Worm (Caenorhabditis elegans) whole organism, young adult: Measurements from ENCODE around the gene acl-12.

Source experiments
- B0019.2 ChIP-seq: fragments of 200-800 bp; sonication (Bioruptor generic); conservative IDR thresholded peaks from 2 replicates; pipeline ENCODE4 v1.3.6; 2022; ENCODE audit warnings: missing genetic modification reagents, missing genetic modification characterization, missing compliant biosample characterization
- B0035.1 ChIP-seq: sonication (generic microtip); optimal IDR thresholded peaks from 2 replicates; lab custom pipeline; 2016; ENCODE audit warnings: missing genetic modification characterization, mild to moderate bottlenecking, missing compliant biosample characterization, missing genotype, missing genetic modification reagents
- C06A6.2 ChIP-seq: fragments of 200-800 bp; sonication (Bioruptor generic); conservative IDR thresholded peaks from 2 replicates; pipeline ENCODE4 v1.3.6; 2022; ENCODE audit warnings: missing genetic modification characterization, missing compliant biosample characterization
- F22D6.2 ChIP-seq: sonication (generic microtip); optimal IDR thresholded peaks from 2 replicates; lab custom pipeline; 2016; ENCODE audit warnings: mild to moderate bottlenecking, missing genetic modification characterization, missing compliant biosample characterization
- F23B12.7 ChIP-seq: sonication (generic microtip); optimal IDR thresholded peaks from 2 replicates; lab custom pipeline; 2017; ENCODE audit warnings: missing genetic modification characterization, mild to moderate bottlenecking, missing compliant biosample characterization, antibody characterized with exemption, moderate library complexity; ENCODE audit not compliant: insufficient read depth
- F57A8.1 ChIP-seq: fragments of 200-800 bp; sonication (Bioruptor generic); optimal IDR thresholded peaks from 2 replicates; lab custom pipeline; 2018; ENCODE audit warnings: mild to moderate bottlenecking, missing genetic modification characterization, moderate library complexity, missing compliant biosample characterization
- K12H6.12 ChIP-seq: fragments of 200-800 bp; sonication (Bioruptor generic); optimal IDR thresholded peaks from 2 replicates; lab custom pipeline; 2018; ENCODE audit warnings: mild to moderate bottlenecking, missing genetic modification characterization, missing compliant biosample characterization
- T07F8.4 ChIP-seq: sonication (generic microtip); optimal IDR thresholded peaks from 2 replicates; lab custom pipeline; 2016; ENCODE audit warnings: mild to moderate bottlenecking, missing genetic modification characterization, moderate library complexity, missing compliant biosample characterization
- Y53G8AR.9 ChIP-seq: fragments of 200-800 bp; sonication (Bioruptor generic); conservative IDR thresholded peaks from 2 replicates; pipeline ENCODE4 v1.3.6; 2022; ENCODE audit warnings: missing genetic modification reagents, missing genetic modification characterization, missing compliant biosample characterization
- Y67H2A.10 ChIP-seq: fragments of 200-800 bp; sonication (Bioruptor generic); conservative IDR thresholded peaks from 2 replicates; pipeline ENCODE4 v1.3.6; 2022; ENCODE audit warnings: missing genetic modification reagents, missing genetic modification characterization, missing compliant biosample characterization
- ZK185.1 ChIP-seq: sonication (generic microtip); optimal IDR thresholded peaks from 2 replicates; lab custom pipeline; 2016; ENCODE audit warnings: mild to moderate bottlenecking, missing genetic modification characterization, missing compliant biosample characterization; ENCODE audit not compliant: poor library complexity, severe bottlenecking
- ama-1 ChIP-seq, 3 experiments: fragments of 150-350 bp in 1 of 3; sonication (generic microtip) in 2 of 3; optimal IDR thresholded peaks; 2 replicates each; lab custom pipeline; 2014 to 2018; ENCODE audit warnings: missing biosample characterization in 2 of 3, missing genetic modification characterization in 2 of 3, missing genetic modification reagents in 2 of 3
- cebp-2 ChIP-seq: fragments of 200-800 bp; sonication (Bioruptor generic); IDR thresholded peaks from 2 replicates; pipeline ENCODE4 v1.3.6; 2022; ENCODE audit warnings: missing genetic modification characterization, missing compliant biosample characterization
- ceh-40 ChIP-seq: fragments of 200-800 bp; sonication (Bioruptor generic); IDR thresholded peaks from 2 replicates; pipeline ENCODE4 v1.3.6; 2022; ENCODE audit warnings: missing genetic modification characterization, missing compliant biosample characterization
- ceh-58 ChIP-seq: fragments of 200-800 bp; sonication (Bioruptor generic); IDR thresholded peaks from 2 replicates; pipeline ENCODE4 v1.3.6; 2022; ENCODE audit warnings: missing genetic modification characterization, missing compliant biosample characterization
- ceh-91 ChIP-seq: fragments of 200-800 bp; sonication (Bioruptor generic); IDR thresholded peaks from 2 replicates; pipeline ENCODE4 v1.3.6; 2022; ENCODE audit warnings: missing genetic modification reagents, missing genetic modification characterization, missing compliant biosample characterization
- dpff-1 ChIP-seq: sonication (generic microtip); optimal IDR thresholded peaks from 2 replicates; lab custom pipeline; 2017; ENCODE audit warnings: mild to moderate bottlenecking, missing genetic modification characterization, missing compliant biosample characterization
- dpl-1 ChIP-seq: fragments of 150-350 bp; optimal IDR thresholded peaks from 2 replicates; lab custom pipeline; 2014; ENCODE audit warnings: missing biosample characterization, missing genetic modification reagents, missing genetic modification characterization
- egl-18 ChIP-seq: fragments of 200-800 bp; sonication (Bioruptor generic); IDR thresholded peaks from 2 replicates; pipeline ENCODE4 v1.3.6; 2022; ENCODE audit warnings: missing genetic modification reagents, missing genetic modification characterization, missing compliant biosample characterization
- ets-4 ChIP-seq: fragments of 200-800 bp; sonication (Bioruptor generic); optimal IDR thresholded peaks from 2 replicates; lab custom pipeline; 2018; ENCODE audit warnings: mild to moderate bottlenecking, missing genetic modification characterization, missing compliant biosample characterization
- gei-17 ChIP-seq: fragments of 200-800 bp; sonication (Bioruptor generic); optimal IDR thresholded peaks from 2 replicates; lab custom pipeline; 2018; ENCODE audit warnings: mild to moderate bottlenecking, missing genetic modification characterization, missing compliant biosample characterization
- him-1 ChIP-seq: sonication (generic microtip); optimal IDR thresholded peaks from 2 replicates; lab custom pipeline; 2016; ENCODE audit warnings: missing genotype, missing genetic modification reagents, missing genetic modification characterization, missing compliant biosample characterization
- hlh-12 ChIP-seq: sonication (generic microtip); optimal IDR thresholded peaks from 2 replicates; lab custom pipeline; 2016; ENCODE audit warnings: missing genetic modification characterization, missing compliant biosample characterization
- hlh-26 ChIP-seq: fragments of 200-800 bp; sonication (Bioruptor generic); conservative IDR thresholded peaks from 2 replicates; pipeline ENCODE4 v1.3.6; 2022; ENCODE audit warnings: missing genetic modification reagents, missing genetic modification characterization, missing compliant biosample characterization
- hmg-1.2 ChIP-seq: fragments of 200-800 bp; sonication (Bioruptor generic); IDR thresholded peaks from 2 replicates; pipeline ENCODE4 v1.3.6; 2022; ENCODE audit warnings: missing genetic modification reagents, missing genetic modification characterization, missing compliant biosample characterization
- hmg-20 ChIP-seq: fragments of 200-800 bp; sonication (Bioruptor generic); IDR thresholded peaks from 2 replicates; pipeline ENCODE4 v1.3.6; 2022; ENCODE audit warnings: missing genetic modification reagents, missing genetic modification characterization, missing compliant biosample characterization
- hrde-1 ChIP-seq: sonication (generic microtip); optimal IDR thresholded peaks from 2 replicates; lab custom pipeline; 2016; ENCODE audit warnings: missing genetic modification characterization, mild to moderate bottlenecking, missing compliant biosample characterization, moderate library complexity, missing genotype, missing genetic modification reagents, borderline replicate concordance
- hsf-1 ChIP-seq: fragments of 200-800 bp; sonication (Bioruptor generic); IDR thresholded peaks from 2 replicates; pipeline ENCODE4 v1.3.6; 2022; ENCODE audit warnings: missing genetic modification reagents, missing genetic modification characterization, missing compliant biosample characterization
- lag-1 ChIP-seq: fragments of 200-800 bp; sonication (Bioruptor generic); IDR thresholded peaks from 2 replicates; pipeline ENCODE4 v1.3.6; 2022; ENCODE audit warnings: missing genetic modification reagents, missing genetic modification characterization, missing compliant biosample characterization
- let-526 ChIP-seq: fragments of 200-800 bp; sonication (Bioruptor generic); IDR thresholded peaks from 2 replicates; pipeline ENCODE4 v1.3.6; 2022; ENCODE audit warnings: missing genetic modification reagents, missing genetic modification characterization, missing compliant biosample characterization
- lin-54 ChIP-seq: fragments of 200-800 bp; sonication (Bioruptor generic); optimal IDR thresholded peaks from 2 replicates; lab custom pipeline; 2018; ENCODE audit warnings: mild to moderate bottlenecking, missing genetic modification characterization, missing compliant biosample characterization
- mcd-1 ChIP-seq: fragments of 200-800 bp; sonication (Bioruptor generic); IDR thresholded peaks from 2 replicates; pipeline ENCODE4 v1.3.6; 2022; ENCODE audit warnings: missing genetic modification reagents, missing genetic modification characterization, missing compliant biosample characterization
- nfya-1 ChIP-seq: sonication (generic microtip); optimal IDR thresholded peaks from 2 replicates; lab custom pipeline; 2017; ENCODE audit warnings: antibody characterized with exemption, missing compliant biosample characterization, missing genetic modification characterization, borderline replicate concordance; ENCODE audit not compliant: insufficient read depth
- nfya-2 ChIP-seq: fragments of 200-800 bp; sonication (Bioruptor generic); IDR thresholded peaks from 2 replicates; pipeline ENCODE4 v1.3.6; 2022; ENCODE audit warnings: missing genetic modification reagents, missing genetic modification characterization, missing compliant biosample characterization
- pbrm-1 ChIP-seq: fragments of 200-800 bp; sonication (Bioruptor generic); IDR thresholded peaks from 2 replicates; pipeline ENCODE4 v1.3.6; 2022; ENCODE audit warnings: missing genetic modification reagents, missing genetic modification characterization, missing compliant biosample characterization
- sea-2 ChIP-seq: fragments of 200-800 bp; sonication (Bioruptor generic); IDR thresholded peaks from 2 replicates; pipeline ENCODE4 v1.3.6; 2022; ENCODE audit warnings: missing genetic modification characterization, missing compliant biosample characterization
- tbp1 ChIP-seq: fragments of 200-800 bp; sonication (Bioruptor generic); optimal IDR thresholded peaks from 2 replicates; lab custom pipeline; 2018; ENCODE audit warnings: mild to moderate bottlenecking, missing genetic modification characterization, missing compliant biosample characterization
- unc-130 ChIP-seq: sonication (generic microtip); optimal IDR thresholded peaks from 2 replicates; lab custom pipeline; 2016; ENCODE audit warnings: missing genetic modification reagents, missing genetic modification characterization, missing compliant biosample characterization
- zfh-2 ChIP-seq: fragments of 200-800 bp; sonication (Bioruptor generic); conservative IDR thresholded peaks from 2 replicates; pipeline ENCODE4 v1.3.6; 2022; ENCODE audit warnings: missing genetic modification reagents, missing genetic modification characterization, missing compliant biosample characterization
- ztf-3 ChIP-seq: fragments of 200-800 bp; sonication (Bioruptor generic); optimal IDR thresholded peaks from 2 replicates; lab custom pipeline; 2018; ENCODE audit warnings: mild to moderate bottlenecking, missing genetic modification characterization, missing compliant biosample characterization

Gene acl-12

ce11 chrX:7415420-7415819 is 27.0 kb downstream of the acl-12 start, which contains the start of gene C10A4.7:
C10A4.7 (minus strand) TSS chrX:7415520.
- no peak for TF ChIP-seq zfh-2
- no peak for TF ChIP-seq ZK185.1 (tag; lab: Kevin White, UChicago)
- TF ChIP-seq let-526 (GFP tag; lab: Robert Waterston, UW): no peak
- TF ChIP-seq him-1: no peak

DNA sequence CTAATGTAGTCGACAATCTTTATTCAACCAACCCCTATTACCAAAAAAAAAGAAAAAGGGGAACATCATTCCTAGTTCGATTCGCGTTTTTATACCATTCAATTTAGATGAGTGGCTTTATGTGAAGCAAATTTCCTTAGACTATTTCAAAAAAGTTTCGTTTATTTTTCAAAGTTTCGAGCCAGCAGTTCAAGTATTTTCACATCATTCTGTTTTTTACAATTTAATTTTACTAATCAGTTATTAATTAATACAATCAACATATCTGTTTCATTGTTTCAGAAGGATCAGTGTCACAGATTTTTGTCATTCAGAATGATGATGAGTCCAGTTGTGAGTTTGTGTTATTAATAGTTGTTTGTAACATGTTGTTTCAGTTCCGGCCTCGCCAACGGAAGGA is 32.4 kb downstream of the acl-12 start, which contains the start of gene C10A4.2:
TSS of gene C10A4.2 (plus strand) at position 301 of the 400 bp plus-strand sequence.
- TF ChIP-seq cebp-2 (no peak), Y53G8AR.9 (GFP tag; lab: Robert Waterston, UW) (no peak), unc-130 (GFP tag; lab: Kevin White, UChicago) (no peak), C06A6.2 (GFP tag; lab: Robert Waterston, UW) (no peak), K12H6.12 (tag; lab: Kevin White, UChicago) (no peak), ceh-91 (no peak), hsf-1 (GFP tag; lab: Robert Waterston, UW) (no peak), lin-54 (GFP tag; lab: Kevin White, UChicago) (no peak), hmg-20 (no peak)

DNA sequence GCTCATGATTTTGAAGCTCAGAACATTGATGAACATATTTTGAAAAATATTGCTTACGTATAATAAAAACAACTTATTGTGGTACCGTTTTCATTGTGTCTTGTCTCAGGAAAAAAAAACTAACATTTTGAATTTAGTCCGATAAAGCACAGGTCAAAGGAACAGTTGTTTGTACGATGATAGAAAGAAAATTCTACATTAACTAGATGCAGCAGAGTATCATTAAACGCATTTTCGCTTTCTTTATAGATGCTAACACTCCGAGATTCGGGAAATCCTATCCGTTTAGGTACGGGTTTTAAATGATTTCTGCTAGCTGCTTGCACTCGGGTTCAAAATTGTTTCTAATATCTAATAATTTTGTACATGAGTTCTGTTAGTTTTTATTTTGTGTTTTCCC is 33.3 kb downstream of the acl-12 start:
- TF ChIP-seq F57A8.1: no peak
- no peak for TF ChIP-seq F23B12.7 (tag; lab: Kevin White, UChicago)
- no peak for TF ChIP-seq nfya-1 (tag; lab: Kevin White, UChicago)
- TF ChIP-seq B0019.2 (GFP tag; lab: Robert Waterston, UW): no peak
- no peak for TF ChIP-seq nfya-2
- no peak for TF ChIP-seq hmg-1.2 (GFP tag; lab: Robert Waterston, UW)
- no peak for TF ChIP-seq hlh-12 (tag; lab: Kevin White, UChicago)
- TF ChIP-seq F22D6.2 (tag; lab: Kevin White, UChicago): no peak
- TF ChIP-seq Y53G8AR.9 (GFP tag; lab: Robert Waterston, UW): no peak
- TF ChIP-seq B0035.1 (tag; lab: Kevin White, UChicago): no peak
- TF ChIP-seq sea-2 (GFP tag; lab: Robert Waterston, UW): no peak
- no peak for TF ChIP-seq mcd-1 (GFP tag; lab: Robert Waterston, UW)
- TF ChIP-seq ceh-58 (GFP tag; lab: Robert Waterston, UW): no peak
- no peak for TF ChIP-seq ets-4 (GFP tag; lab: Kevin White, UChicago)
- TF ChIP-seq Y67H2A.10 (GFP tag; lab: Robert Waterston, UW): no peak
- no peak for TF ChIP-seq ama-1 (optimal IDR thresholded peaks at IDR 0.05; lab: Kevin White, UChicago)
- TF ChIP-seq ama-1 (GFP tag; optimal IDR thresholded peaks at IDR 0.05; lab: Kevin White, UChicago): no peak

DNA sequence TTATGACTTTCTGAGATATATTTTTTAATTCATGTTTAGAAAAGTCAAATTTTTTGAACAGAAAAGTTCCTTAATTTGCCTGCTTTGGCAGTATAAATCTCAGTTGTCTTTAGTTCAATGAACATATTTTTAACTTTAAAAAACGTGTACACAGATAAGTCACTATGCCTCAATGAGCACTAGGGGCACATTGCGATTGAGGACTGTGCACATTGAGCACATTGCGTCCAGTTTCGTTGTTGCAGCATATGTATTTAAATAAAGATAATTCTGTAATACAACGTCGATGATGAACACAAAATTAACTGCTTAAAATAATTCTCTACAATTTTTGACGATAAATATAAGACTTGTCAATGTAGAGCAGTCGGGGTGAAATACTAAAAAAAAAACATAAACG is 34.6 kb downstream of the acl-12 start:
- TF ChIP-seq ets-4 (GFP tag; lab: Kevin White, UChicago) (no peak), sea-2 (GFP tag; lab: Robert Waterston, UW) (no peak), dpl-1 (GFP tag; lab: Kevin White, UChicago) (no peak), dpff-1 (no peak), tbp1 (GFP tag; lab: Kevin White, UChicago) (no peak), F57A8.1 (no peak), ztf-3 (GFP tag; lab: Kevin White, UChicago) (no peak), B0019.2 (GFP tag; lab: Robert Waterston, UW) (no peak), ceh-40 (GFP tag; lab: Robert Waterston, UW) (no peak), nfya-2 (no peak), T07F8.4 (tag; lab: Kevin White, UChicago) (no peak), lag-1 (GFP tag; lab: Robert Waterston, UW) (no peak), hlh-26 (no peak), pbrm-1 (GFP tag; lab: Robert Waterston, UW) (no peak), egl-18 (GFP tag; lab: Robert Waterston, UW) (no peak), F23B12.7 (tag; lab: Kevin White, UChicago) (no peak), gei-17 (GFP tag; lab: Kevin White, UChicago) (no peak), hrde-1 (tag; lab: Kevin White, UChicago) (no peak)
